Fruit fly (Drosophila melanogaster) whole organism, embryonic: ENCODE results near the gene Or74a.

ENCODE experiments used
- CG17328 ChIP-seq: fragments of 200-800 bp; sonication (Bioruptor generic); IDR thresholded peaks from 2 replicates; pipeline ENCODE4 v1.3.6; 2022; ENCODE audit warnings: missing biosample characterization, missing genetic modification characterization
- h ChIP-seq: fragments of >200 bp; optimal IDR thresholded peaks from 2 replicates; lab custom pipeline; 2017

- TF ChIP-seq CG17328 (GFP tag; lab: Robert Waterston, UW): no peak
- no peak for TF ChIP-seq h (lab: Kevin White, UChicago)
Measured at dm6 chr3L:17357431-17357830, 28.5 kb upstream of the Or74a start.
